Fruit fly (Drosophila melanogaster): ENCODE results near the gene Reck.

Gene Reck

DNA sequence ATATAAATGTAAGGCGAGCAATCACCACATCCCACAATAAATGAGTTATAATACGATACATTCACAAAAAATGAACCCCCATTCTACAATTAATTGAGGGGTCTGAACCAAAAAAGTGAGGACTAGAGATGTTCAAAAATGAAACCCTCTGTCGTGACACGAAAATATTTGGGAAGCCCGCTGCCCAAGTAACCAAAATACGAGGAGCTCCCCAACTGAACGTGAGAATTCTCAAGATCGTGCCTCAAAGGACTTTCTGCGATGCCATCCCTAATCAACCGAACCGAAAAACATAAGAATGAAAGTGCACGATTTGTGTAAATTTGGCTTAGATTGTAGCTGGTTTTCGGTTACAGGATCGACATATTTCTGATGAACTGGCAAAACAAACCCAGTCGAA lies 39.3 kb downstream of the Reck start, which contains the start of gene Ocho:
Gene Ocho, plus strand, starts transcription at position 336 of the 400 bp plus-strand sequence.
- TF ChIP-seq EcR (GFP tag; optimal IDR thresholded peaks at IDR 0.05) (no peak), CG8478 (optimal IDR thresholded peaks at IDR 0.05) (no peak), psq (optimal IDR thresholded peaks at IDR 0.05) (no peak), pan (optimal IDR thresholded peaks at IDR 0.05) (no peak), Dll (optimal IDR thresholded peaks at IDR 0.05) (no peak), usp (GFP tag; optimal IDR thresholded peaks at IDR 0.05) (no peak)

DNA sequence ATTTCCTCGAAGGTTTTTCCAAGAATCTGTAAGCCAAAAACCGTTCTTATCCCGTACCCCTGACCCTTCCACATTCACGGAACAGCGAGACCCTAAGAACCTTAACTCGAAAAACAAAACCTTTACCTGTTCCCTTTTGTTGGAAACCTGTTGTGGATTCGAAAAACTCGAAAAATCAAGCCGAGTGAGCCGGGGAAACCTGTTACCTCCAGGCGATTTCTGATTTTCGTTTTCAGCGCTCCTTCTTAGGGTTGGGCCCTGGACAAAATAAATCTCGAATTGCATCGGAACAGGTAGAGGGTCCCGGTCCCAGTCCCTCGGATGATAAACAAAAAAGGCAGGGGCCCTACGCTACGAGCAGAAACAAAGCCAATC lies 40.6 kb downstream of the Reck start:
- no peak for TF ChIP-seq psq (optimal IDR thresholded peaks at IDR 0.05)
- TF ChIP-seq pan (optimal IDR thresholded peaks at IDR 0.05), result no peak
- TF ChIP-seq Dll (optimal IDR thresholded peaks at IDR 0.05), result no peak
- TF ChIP-seq usp (GFP tag; optimal IDR thresholded peaks at IDR 0.05), result no peak
- no peak for TF ChIP-seq EcR (GFP tag; optimal IDR thresholded peaks at IDR 0.05)

DNA sequence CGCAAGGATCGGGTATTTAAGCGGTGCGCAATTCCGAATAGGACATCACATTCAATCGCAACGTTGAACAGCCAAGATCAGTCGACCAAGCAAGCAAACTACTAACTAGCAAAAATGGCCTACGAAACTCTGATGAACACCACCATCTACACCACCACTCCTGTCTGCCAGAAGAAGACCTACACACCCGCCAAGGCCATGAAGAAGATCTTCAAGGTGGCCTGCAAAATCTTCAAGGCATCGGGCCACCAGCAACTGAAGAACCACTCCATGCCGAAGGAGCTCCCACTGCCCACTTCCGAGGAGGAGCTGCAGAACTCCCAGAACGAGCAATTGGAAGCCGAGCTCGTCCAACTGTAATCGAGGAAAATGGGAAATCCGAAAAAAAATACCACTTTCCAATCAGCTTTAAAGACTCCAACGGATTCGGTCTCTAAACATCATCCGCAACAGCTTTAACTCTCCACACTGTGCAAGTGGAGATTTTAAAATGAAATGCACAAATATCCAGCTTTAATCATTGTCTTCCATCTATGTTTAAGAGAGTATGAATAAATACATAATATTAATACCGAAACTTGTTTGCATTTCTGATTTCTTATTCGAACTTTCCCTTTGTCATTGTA lies 41.1 kb downstream of the Reck start, which contains the start of gene Brd:
Gene Brd, plus strand, starts transcription at position 43 of the 626 bp plus-strand sequence.
- no peak for TF ChIP-seq psq (optimal IDR thresholded peaks at IDR 0.05)
- no peak for TF ChIP-seq CG8478 (optimal IDR thresholded peaks at IDR 0.05)
- no peak for TF ChIP-seq EcR (GFP tag; optimal IDR thresholded peaks at IDR 0.05)
- no peak for TF ChIP-seq pan (optimal IDR thresholded peaks at IDR 0.05)
- TF ChIP-seq Dll (optimal IDR thresholded peaks at IDR 0.05), result no peak
- no peak for TF ChIP-seq usp (GFP tag; optimal IDR thresholded peaks at IDR 0.05)

DNA sequence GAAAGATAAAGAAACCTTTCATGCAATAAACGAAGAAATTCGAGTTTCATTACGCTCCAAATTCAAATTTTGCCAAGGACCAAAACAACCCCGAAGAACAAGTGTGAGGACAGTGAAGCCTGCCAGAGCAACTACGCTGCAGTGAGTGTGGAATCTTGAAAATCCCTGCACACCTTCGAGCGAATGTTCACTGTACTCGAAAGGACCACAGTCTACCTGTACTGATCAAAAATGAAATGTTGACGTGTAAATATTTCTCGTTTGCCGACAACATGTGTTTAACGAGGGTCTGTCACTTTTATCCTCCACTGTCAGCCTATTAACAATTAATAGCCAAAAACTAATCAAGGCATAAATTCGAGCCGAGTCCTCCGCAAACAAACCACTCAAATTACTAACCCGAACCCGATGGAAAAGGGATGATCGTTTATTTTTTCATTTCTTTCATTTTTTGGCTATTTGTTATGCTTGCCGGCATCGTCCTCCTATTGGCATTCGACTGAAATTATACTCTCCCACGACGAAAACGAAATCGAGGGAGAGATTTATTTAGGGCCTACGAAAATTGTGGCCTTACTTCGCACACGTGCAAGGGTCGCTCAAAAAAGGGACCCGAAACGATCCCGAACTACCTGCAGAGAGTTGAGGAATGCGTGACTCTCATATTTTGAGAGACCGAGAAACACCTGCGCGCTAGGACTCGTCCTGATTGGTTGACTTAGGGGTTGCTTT lies 41.8 kb downstream of the Reck start:
- no peak for TF ChIP-seq EcR (GFP tag; optimal IDR thresholded peaks at IDR 0.05)
- TF ChIP-seq usp (GFP tag; optimal IDR thresholded peaks at IDR 0.05), result no peak
- no peak for TF ChIP-seq psq (optimal IDR thresholded peaks at IDR 0.05)
- no peak for TF ChIP-seq Dll (optimal IDR thresholded peaks at IDR 0.05)
- no peak for TF ChIP-seq CG8478 (optimal IDR thresholded peaks at IDR 0.05)
- TF ChIP-seq pan (optimal IDR thresholded peaks at IDR 0.05), result no peak

DNA sequence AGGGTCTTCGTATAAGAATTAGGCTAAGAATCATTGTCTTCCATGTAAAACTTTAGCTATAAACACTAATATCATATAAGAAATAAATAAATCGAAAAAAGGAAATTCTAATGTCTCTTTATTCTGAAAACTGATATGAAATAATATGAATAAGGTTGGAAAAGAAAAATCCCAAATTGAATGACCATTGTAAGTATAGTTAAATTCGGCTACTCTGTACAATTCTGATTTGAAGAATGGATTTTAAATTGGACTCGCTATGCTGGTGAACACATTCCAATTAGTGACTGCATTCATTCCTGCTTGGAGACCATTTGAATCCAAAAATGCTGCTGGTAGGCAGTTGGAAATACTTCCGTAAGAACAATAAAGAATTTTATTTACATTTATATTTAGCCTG lies 43.6 kb downstream of the Reck start:
- TF ChIP-seq usp (GFP tag; optimal IDR thresholded peaks at IDR 0.05), result no peak
- TF ChIP-seq EcR (GFP tag; optimal IDR thresholded peaks at IDR 0.05), result no peak
- TF ChIP-seq CG8478 (optimal IDR thresholded peaks at IDR 0.05), result no peak
- no peak for TF ChIP-seq pan (optimal IDR thresholded peaks at IDR 0.05)
- TF ChIP-seq psq (optimal IDR thresholded peaks at IDR 0.05), result no peak
- TF ChIP-seq Dll (optimal IDR thresholded peaks at IDR 0.05), result no peak

DNA sequence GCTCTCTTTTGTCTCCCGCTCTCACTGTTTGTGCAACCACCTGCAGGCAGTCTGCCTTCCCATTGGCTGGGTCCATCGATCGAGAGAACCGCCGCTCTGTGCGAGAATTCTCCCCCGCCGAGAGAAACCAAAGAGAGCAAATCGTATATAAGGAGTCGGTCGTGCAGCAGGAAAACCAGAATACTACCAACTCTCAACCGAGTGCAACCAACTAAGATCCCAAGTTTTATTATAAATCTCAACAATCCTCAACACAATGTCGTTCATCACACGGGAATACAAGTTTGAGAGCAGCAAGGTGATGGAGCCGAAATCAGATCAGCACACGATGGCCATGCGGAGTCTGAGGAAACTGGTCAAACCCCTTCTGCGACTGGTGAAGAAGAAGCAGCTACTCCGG lies 44.7 kb downstream of the Reck start, which contains the start of gene Tom:
Gene Tom, plus strand, starts transcription at position 174 of the 400 bp plus-strand sequence.
- no peak for TF ChIP-seq usp (GFP tag; optimal IDR thresholded peaks at IDR 0.05)
- no peak for TF ChIP-seq psq (optimal IDR thresholded peaks at IDR 0.05)
- no peak for TF ChIP-seq CG8478 (optimal IDR thresholded peaks at IDR 0.05)
- no peak for TF ChIP-seq EcR (GFP tag; optimal IDR thresholded peaks at IDR 0.05)
- TF ChIP-seq pan (optimal IDR thresholded peaks at IDR 0.05), result no peak

DNA sequence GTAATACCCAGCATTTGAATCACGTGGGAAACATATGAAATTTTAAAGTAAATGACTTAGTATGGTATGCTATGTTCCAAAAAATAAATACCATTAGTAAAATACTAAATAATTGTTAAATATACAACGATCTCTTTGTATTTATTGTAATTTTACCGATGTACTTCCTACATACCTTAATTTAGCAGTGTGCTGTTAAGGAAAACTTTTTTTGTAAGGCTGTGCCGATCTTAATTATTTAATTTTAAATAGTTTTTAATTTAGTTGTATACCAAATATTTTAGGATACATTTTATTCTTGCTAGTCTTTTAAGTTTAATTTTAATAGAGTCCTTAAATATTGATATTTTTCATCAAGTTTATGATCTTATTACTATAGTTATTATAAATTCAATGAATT lies 45.3 kb downstream of the Reck start:
- TF ChIP-seq EcR (GFP tag; optimal IDR thresholded peaks at IDR 0.05), result no peak
- peak; percentile 61 for TF ChIP-seq pan (optimal IDR thresholded peaks at IDR 0.05)

DNA sequence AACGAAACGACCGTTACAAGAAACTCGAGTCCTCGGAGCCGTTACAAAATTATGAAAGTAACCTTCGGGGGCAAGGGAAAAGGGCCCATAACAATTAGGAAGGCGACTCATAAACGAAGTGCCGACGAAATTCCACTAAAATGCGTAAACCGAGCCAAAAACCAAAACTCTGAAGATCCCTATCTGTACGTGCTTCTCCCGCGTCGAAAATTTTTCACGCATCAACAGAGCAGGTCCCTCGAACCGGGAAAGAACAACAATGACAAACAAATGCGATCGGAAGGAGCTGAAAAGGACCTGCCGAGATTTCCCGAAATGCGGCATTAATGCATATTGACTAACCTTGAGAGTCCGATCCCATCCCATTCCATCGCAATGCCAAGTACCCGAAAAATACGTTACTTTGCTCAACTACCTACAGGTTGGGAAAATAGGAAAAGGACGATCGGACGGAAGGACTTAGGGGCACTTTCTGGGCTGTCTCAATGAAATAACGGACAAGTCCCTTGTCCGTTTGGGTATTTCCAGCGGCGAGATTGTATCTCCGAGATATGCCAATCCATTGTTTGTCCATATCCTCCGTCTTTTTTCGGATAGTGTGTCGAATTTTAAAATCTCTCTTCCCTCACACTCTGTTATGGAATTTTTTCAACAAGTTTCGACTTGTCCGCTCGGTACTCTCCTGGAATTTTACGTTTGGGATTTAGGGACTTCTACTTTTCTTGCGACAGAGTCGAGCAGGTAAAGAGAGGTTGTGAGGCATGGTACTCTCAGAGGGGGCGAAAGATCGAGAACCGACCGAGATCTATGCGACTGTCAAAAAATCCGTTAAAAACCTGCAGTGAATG lies 45.9 kb downstream of the Reck start:
- no peak for TF ChIP-seq pan (optimal IDR thresholded peaks at IDR 0.05)

DNA sequence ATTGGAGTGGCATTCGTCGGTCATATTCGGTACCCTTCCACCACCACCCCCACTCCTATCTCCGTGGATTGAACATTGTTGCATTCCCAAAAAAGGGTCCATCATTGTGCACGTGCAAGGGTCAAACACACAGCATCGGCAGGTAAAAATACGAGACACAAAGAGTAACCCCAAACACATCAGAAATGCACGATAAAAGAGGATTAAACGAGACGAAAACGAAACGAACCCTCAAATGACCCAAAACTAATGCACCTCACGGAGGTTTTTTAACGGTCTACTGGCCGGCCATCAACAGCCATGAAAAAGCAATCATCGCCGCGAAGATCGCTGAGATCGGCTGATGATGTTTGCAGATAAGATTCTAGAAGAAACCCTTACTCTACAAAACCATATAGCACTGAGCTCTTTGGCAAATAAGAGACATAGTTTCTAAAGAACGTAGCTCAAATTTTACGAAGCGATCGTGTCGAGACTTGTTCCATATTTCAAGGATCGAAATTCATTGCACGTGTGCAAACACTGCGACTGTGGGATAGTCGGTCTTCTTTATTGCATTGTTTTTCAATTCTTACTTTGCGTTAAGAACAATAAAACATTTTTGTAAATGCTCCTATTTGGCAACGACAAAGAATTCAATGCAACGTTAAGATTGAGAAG lies 47.5 kb downstream of the Reck start:
- TF ChIP-seq Dll (optimal IDR thresholded peaks at IDR 0.05) (no peak), EcR (GFP tag; optimal IDR thresholded peaks at IDR 0.05) (no peak)

DNA sequence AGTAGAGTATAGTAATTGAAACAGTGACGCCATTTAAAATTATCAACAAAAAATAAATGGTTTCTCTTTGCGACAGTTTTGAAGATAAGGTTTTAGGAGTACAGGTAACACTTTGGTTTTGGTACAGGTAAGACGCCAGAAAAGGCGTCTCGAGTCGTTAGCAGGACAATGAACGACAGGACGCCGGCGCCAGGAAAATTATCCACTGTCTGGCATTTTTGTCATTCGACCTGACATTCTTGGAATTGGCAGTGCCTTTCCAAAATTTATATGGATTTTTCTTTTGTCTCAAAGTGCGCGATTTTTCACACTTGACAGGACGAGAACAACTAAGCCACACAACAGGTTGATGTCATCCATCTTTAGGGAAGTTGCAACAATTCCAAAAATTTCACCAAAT lies 49.0 kb downstream of the Reck start:
- TF ChIP-seq usp (GFP tag; optimal IDR thresholded peaks at IDR 0.05), result no peak
- TF ChIP-seq CG8478 (optimal IDR thresholded peaks at IDR 0.05), result no peak
- TF ChIP-seq Dll (optimal IDR thresholded peaks at IDR 0.05), result no peak

DNA sequence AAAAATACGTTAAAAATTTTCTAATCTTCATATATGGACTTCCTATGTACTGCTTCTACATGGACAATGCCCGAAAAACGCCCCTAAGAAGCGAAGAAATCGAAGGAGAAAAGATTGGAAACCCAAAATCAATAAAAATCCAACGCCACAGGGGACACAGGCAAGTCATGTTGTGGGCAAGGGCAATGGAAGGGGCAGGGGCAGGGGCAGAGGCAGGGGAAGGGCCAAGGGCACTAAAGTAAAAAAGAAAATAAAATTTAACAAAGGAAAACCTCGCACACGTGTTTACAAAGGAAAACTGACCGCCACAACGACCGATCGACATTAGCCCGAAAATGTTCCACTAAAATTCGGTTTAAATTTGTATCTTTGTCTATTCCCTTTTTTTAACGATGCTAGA lies 51.1 kb downstream of the Reck start:
- TF ChIP-seq EcR (GFP tag; optimal IDR thresholded peaks at IDR 0.05) (no peak), CG8478 (optimal IDR thresholded peaks at IDR 0.05) (no peak), usp (GFP tag; optimal IDR thresholded peaks at IDR 0.05) (no peak), Dll (optimal IDR thresholded peaks at IDR 0.05) (no peak), pan (optimal IDR thresholded peaks at IDR 0.05) (no peak), psq (optimal IDR thresholded peaks at IDR 0.05) (no peak)

DNA sequence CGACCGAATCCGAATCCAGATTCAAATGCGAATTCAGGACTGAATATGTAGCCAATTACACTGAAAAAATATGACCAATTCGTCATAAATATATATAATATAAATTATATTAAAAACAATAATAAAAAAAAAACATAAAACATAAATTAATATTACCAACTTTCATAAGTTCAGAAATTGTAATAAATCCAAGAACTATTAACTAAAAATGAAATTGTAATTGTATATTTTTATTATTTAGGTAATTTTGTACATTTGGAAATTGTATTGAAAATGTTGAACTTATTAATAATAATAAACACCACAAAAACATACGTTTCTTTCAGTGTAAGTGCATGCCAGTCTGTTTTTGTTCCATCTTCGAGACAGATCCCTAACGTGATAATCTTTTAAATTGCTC lies 52.8 kb downstream of the Reck start:
- no peak for TF ChIP-seq pan (optimal IDR thresholded peaks at IDR 0.05)
- no peak for TF ChIP-seq EcR (GFP tag; optimal IDR thresholded peaks at IDR 0.05)
- TF ChIP-seq Dll (optimal IDR thresholded peaks at IDR 0.05), result no peak
- TF ChIP-seq CG8478 (optimal IDR thresholded peaks at IDR 0.05), result no peak
- no peak for TF ChIP-seq psq (optimal IDR thresholded peaks at IDR 0.05)
- no peak for TF ChIP-seq usp (GFP tag; optimal IDR thresholded peaks at IDR 0.05)

All from whole organism.